Fruit fly (Drosophila melanogaster): Measurements from ENCODE around the gene Dpy-30L2.

Dpy-30L2 gene

DNA sequence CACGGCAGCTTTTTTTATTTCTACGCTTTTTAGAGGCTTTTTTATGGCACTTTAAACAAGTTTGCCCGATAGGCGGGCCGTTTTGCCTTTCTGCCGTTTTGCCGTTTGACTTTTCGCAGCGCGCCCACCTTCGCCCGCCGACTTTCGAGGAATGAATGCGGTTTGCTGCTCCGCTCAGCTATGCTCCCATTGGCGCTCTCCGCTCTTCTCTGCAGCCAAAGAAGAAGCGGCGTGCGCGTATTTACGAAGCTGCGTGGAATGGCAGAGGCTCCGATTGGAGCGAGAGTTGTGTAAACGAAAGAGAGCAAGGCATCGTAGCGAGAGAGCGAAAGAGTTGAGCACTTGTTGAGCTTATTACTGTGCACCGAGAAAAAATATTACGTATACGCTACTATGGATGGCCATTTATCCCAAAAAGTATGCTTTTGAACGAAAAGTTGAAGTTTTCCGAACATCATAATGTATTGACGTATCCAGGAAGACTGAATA lies 24.1 kb upstream of the Dpy-30L2 start, which contains the start of gene wit (continued):
- TF ChIP-seq emc (GFP tag; optimal IDR thresholded peaks at IDR 0.05) (no peak), sr (GFP tag; IDR thresholded peaks at IDR 0.05) (peak; percentile 73; the same call in 2 of the 3 replicates), tup (GFP tag; optimal IDR thresholded peaks at IDR 0.05) (no peak), kni (GFP tag; optimal IDR thresholded peaks at IDR 0.05) (peak; percentile 14), abd-A (tag; optimal IDR thresholded peaks at IDR 0.05) (peak; percentile 55), BEAF-32 (GFP tag; optimal IDR thresholded peaks at IDR 0.05) (no peak), Bteb2 (GFP tag; optimal IDR thresholded peaks at IDR 0.05) (no peak), Lim3 (GFP tag; IDR thresholded peaks at IDR 0.05) (no peak), Neu2 (GFP tag; optimal IDR thresholded peaks at IDR 0.05; ENCODE audit: borderline replicate concordance) (no peak), hkb (optimal IDR thresholded peaks at IDR 0.05) (no peak), hkb (GFP tag; IDR thresholded peaks at IDR 0.05) (peak; percentile 49; the same call in 1 of the 2 replicates), Sry-β (GFP tag; optimal IDR thresholded peaks at IDR 0.05) (no peak), otp (GFP tag; IDR thresholded peaks at IDR 0.05) (peak; percentile 58; the same call in 2 of the 3 replicates), Max (GFP tag; optimal IDR thresholded peaks at IDR 0.05) (no peak), dimm (GFP tag; IDR thresholded peaks at IDR 0.05) (no peak), Ets65A (GFP tag) (peak; percentile 80), HLH3B (GFP tag; IDR thresholded peaks at IDR 0.05) (no peak), rib (GFP tag; IDR thresholded peaks at IDR 0.05) (peak; percentile 56; the same call in 1 of the 2 replicates), Ada2b (GFP tag; IDR thresholded peaks at IDR 0.05) (no peak), sd (tag; optimal IDR thresholded peaks at IDR 0.05) (peak; percentile 87), Meics (GFP tag; optimal IDR thresholded peaks at IDR 0.05) (peak; percentile 11), en (GFP tag; optimal IDR thresholded peaks at IDR 0.05) (no peak), CG12071 (GFP tag; optimal IDR thresholded peaks at IDR 0.05) (peak; percentile 47), Mad (GFP tag; optimal IDR thresholded peaks at IDR 0.05) (peak; percentile 6), crol (GFP tag; IDR thresholded peaks at IDR 0.05) (no peak), gem (tag; optimal IDR thresholded peaks at IDR 0.05) (peak; percentile 18), eyg (GFP tag; optimal IDR thresholded peaks at IDR 0.05) (peak; percentile 41), CG32772 (GFP tag; IDR thresholded peaks at IDR 0.05) (no peak), CG11560 (tag; IDR thresholded peaks at IDR 0.05) (no peak), Ptx1 (GFP tag; IDR thresholded peaks at IDR 0.05) (no peak), dpn (GFP tag; optimal IDR thresholded peaks at IDR 0.05) (no peak), CG11504 (tag; optimal IDR thresholded peaks at IDR 0.05) (no peak), C15 (GFP tag; IDR thresholded peaks at IDR 0.05) (0 out of 3 replicates have a peak, but pooled peaks have one; percentile 26), CG31224 (GFP tag; IDR thresholded peaks at IDR 0.05) (no peak), sc (optimal IDR thresholded peaks at IDR 0.05) (no peak), sc (GFP tag; optimal IDR thresholded peaks at IDR 0.05) (no peak), zen2 (GFP tag; IDR thresholded peaks at IDR 0.05; ENCODE audit: partially characterized antibody) (peak; percentile 88; the same call in 2 of the 3 replicates), CG33213 (GFP tag; optimal IDR thresholded peaks at IDR 0.05) (peak; percentile 23), HmgD (GFP tag; optimal IDR thresholded peaks at IDR 0.05) (no peak), CG18011 (GFP tag; optimal IDR thresholded peaks at IDR 0.05) (no peak), CG9876 (GFP tag; optimal IDR thresholded peaks at IDR 0.05) (no peak), ERR (GFP tag; optimal IDR thresholded peaks at IDR 0.05) (no peak)

dm6 chr3L:4070996-4071379 lies 23.5 kb upstream of the Dpy-30L2 start:
- TF ChIP-seq Asciz (GFP tag; optimal IDR thresholded peaks at IDR 0.05), result peak; percentile 22
- TF ChIP-seq tll (GFP tag; optimal IDR thresholded peaks at IDR 0.05), result no peak
- no peak for TF ChIP-seq CG34224 (GFP tag; IDR thresholded peaks at IDR 0.05; ENCODE audit: partially characterized antibody)
- TF ChIP-seq CG18599 (GFP tag; optimal IDR thresholded peaks at IDR 0.05), result peak; percentile 66
- peak; percentile 57 for TF ChIP-seq tap (tag; optimal IDR thresholded peaks at IDR 0.05)
- peak; percentile 32 for TF ChIP-seq CG12299 (tag; optimal IDR thresholded peaks at IDR 0.05)
- peak; percentile 5 for TF ChIP-seq CG2120 (GFP tag; optimal IDR thresholded peaks at IDR 0.05)
- peak; percentile 64; the same call in 1 of the 3 replicates for TF ChIP-seq otp (GFP tag; IDR thresholded peaks at IDR 0.05)
- TF ChIP-seq CG4854 (GFP tag; optimal IDR thresholded peaks at IDR 0.05), result no peak
- TF ChIP-seq CG7963 (GFP tag; IDR thresholded peaks at IDR 0.05; ENCODE audit: partially characterized antibody), result no peak
- TF ChIP-seq Nf-YA (GFP tag; IDR thresholded peaks at IDR 0.05), result 0 out of 2 replicates have a peak, but pooled peaks have one; percentile 8
- TF ChIP-seq scrt (GFP tag; optimal IDR thresholded peaks at IDR 0.05), result no peak

All from whole organism, embryonic.